Fruit fly (Drosophila melanogaster) whole organism, adult: ENCODE results near the gene ZnT63C.

ENCODE experiments used
- CG11617 ChIP-seq: fragments of 200-800 bp; sonication (Bioruptor generic); optimal IDR thresholded peaks from 2 replicates; lab custom pipeline; 2017; ENCODE audit warnings: mild to moderate bottlenecking, missing biosample characterization, missing genetic modification reagents, missing genetic modification characterization
- CG12768 ChIP-seq: fragments of 200-800 bp; sonication (Bioruptor generic); optimal IDR thresholded peaks from 2 replicates; lab custom pipeline; 2017; ENCODE audit warnings: missing biosample characterization, missing genetic modification characterization, mild to moderate bottlenecking, moderate library complexity, missing genetic modification reagents
- CG14711 ChIP-seq: fragments of 200-800 bp; sonication (Bioruptor generic); optimal IDR thresholded peaks from 2 replicates; lab custom pipeline; 2018; ENCODE audit warnings: missing biosample characterization, mild to moderate bottlenecking, missing genetic modification characterization, moderate library complexity
- CG1620 ChIP-seq: fragments of 200-800 bp; sonication (Bioruptor generic); optimal IDR thresholded peaks from 2 replicates; lab custom pipeline; 2016; ENCODE audit warnings: missing biosample characterization, missing genetic modification characterization
- CG33017 ChIP-seq: fragments of 200-800 bp; sonication (Bioruptor generic); optimal IDR thresholded peaks from 2 replicates; lab custom pipeline; 2018; ENCODE audit warnings: missing biosample characterization, mild to moderate bottlenecking, missing genetic modification characterization, moderate library complexity
- CG5204 ChIP-seq: fragments of 200-800 bp; sonication (Bioruptor generic); optimal IDR thresholded peaks from 2 replicates; lab custom pipeline; 2016; ENCODE audit warnings: missing biosample characterization, missing genetic modification characterization
- CG7045 ChIP-seq: fragments of 200-800 bp; sonication (Bioruptor generic); optimal IDR thresholded peaks from 2 replicates; lab custom pipeline; 2017; ENCODE audit warnings: missing biosample characterization, mild to moderate bottlenecking, missing genetic modification characterization
- CG7101 ChIP-seq: fragments of 200-800 bp; sonication (Bioruptor generic); optimal IDR thresholded peaks from 2 replicates; lab custom pipeline; 2018; ENCODE audit warnings: missing biosample characterization, mild to moderate bottlenecking, missing genetic modification characterization, moderate library complexity
- Clk ChIP-seq: fragments of 200-800 bp; sonication (Bioruptor generic); optimal IDR thresholded peaks from 2 replicates; lab custom pipeline; 2017; ENCODE audit warnings: missing biosample characterization, missing genetic modification characterization
- Crg-1 ChIP-seq: fragments of 200-800 bp; sonication (Bioruptor generic); optimal IDR thresholded peaks from 2 replicates; lab custom pipeline; 2016; ENCODE audit warnings: missing biosample characterization, missing genetic modification characterization
- Hr96 ChIP-seq: fragments of 200-800 bp; sonication (Bioruptor generic); optimal IDR thresholded peaks from 2 replicates; lab custom pipeline; 2016; ENCODE audit warnings: missing biosample characterization, missing genetic modification characterization
- Mnt ChIP-seq: fragments of 200-800 bp; sonication (Bioruptor generic); optimal IDR thresholded peaks from 2 replicates; lab custom pipeline; 2016; ENCODE audit warnings: missing biosample characterization, mild to moderate bottlenecking, missing genetic modification characterization
- bab1 ChIP-seq: fragments of 200-800 bp; sonication (Bioruptor generic); optimal IDR thresholded peaks from 3 replicates; lab custom pipeline; 2019; ENCODE audit warnings: missing biosample characterization, mild to moderate bottlenecking, missing genetic modification characterization, moderate library complexity
- cic ChIP-seq: fragments of 200-800 bp; sonication (Bioruptor generic); optimal IDR thresholded peaks from 2 replicates; lab custom pipeline; 2017; ENCODE audit warnings: missing biosample characterization, mild to moderate bottlenecking, missing genetic modification characterization, moderate library complexity
- cnc ChIP-seq, 2 experiments: fragments of >200 bp; optimal IDR thresholded peaks; 2 replicates each; lab custom pipeline; 2017
- kay ChIP-seq: fragments of 200-800 bp; sonication (Bioruptor generic); peaks from one replicate; lab custom pipeline; 2016; ENCODE audit warnings: missing biosample characterization, missing genetic modification characterization, borderline replicate concordance
- ovo ChIP-seq: fragments of 200-800 bp; sonication (Bioruptor generic); optimal IDR thresholded peaks from 2 replicates; lab custom pipeline; 2016; ENCODE audit warnings: missing biosample characterization, missing genetic modification characterization
- pad ChIP-seq: fragments of 200-800 bp; sonication (Bioruptor generic); optimal IDR thresholded peaks from 3 replicates; lab custom pipeline; 2017; ENCODE audit warnings: missing biosample characterization, missing genetic modification characterization, mild to moderate bottlenecking, moderate library complexity, missing genetic modification reagents
- tj ChIP-seq: fragments of 200-800 bp; sonication (Bioruptor generic); optimal IDR thresholded peaks from 3 replicates; lab custom pipeline; 2017; ENCODE audit warnings: missing biosample characterization, mild to moderate bottlenecking, missing genetic modification characterization, moderate library complexity
- toe ChIP-seq: fragments of 200-800 bp; sonication (Bioruptor generic); optimal IDR thresholded peaks from 2 replicates; lab custom pipeline; 2016; ENCODE audit warnings: missing biosample characterization, missing genetic modification characterization

ZnT63C gene

dm6 chr3L:3266306-3266705 is 37.2 kb upstream of the ZnT63C start:
- no peak for TF ChIP-seq bab1
- TF ChIP-seq Hr96 = no peak
- no peak for TF ChIP-seq Clk (GFP tag; lab: Kevin White, UChicago)
- TF ChIP-seq Crg-1 (GFP tag; lab: Kevin White, UChicago) = no peak
- TF ChIP-seq CG12768 (GFP tag; lab: Kevin White, UChicago) = no peak
- TF ChIP-seq CG1620 (GFP tag; lab: Kevin White, UChicago) = no peak
- no peak for TF ChIP-seq CG5204
- no peak for TF ChIP-seq toe
- TF ChIP-seq Mnt (GFP tag; lab: Kevin White, UChicago) = no peak

dm6 chr3L:3268161-3268560 is 35.3 kb upstream of the ZnT63C start, which contains the start of gene CG34265:
CG34265 (plus strand) TSS chr3L:3268461.
- TF ChIP-seq CG7101 (tag; lab: Kevin White, UChicago) (no peak), cic (no peak), kay (GFP tag; lab: Kevin White, UChicago) (no peak), CG11617 (no peak), CG7045 (GFP tag; lab: Kevin White, UChicago) (no peak), Hr96 (no peak), CG33017 (no peak), CG5204 (no peak), CG12768 (GFP tag; lab: Kevin White, UChicago) (no peak)

- no peak for TF ChIP-seq CG7045 (GFP tag; lab: Kevin White, UChicago)
- no peak for TF ChIP-seq Crg-1 (GFP tag; lab: Kevin White, UChicago)
- TF ChIP-seq Clk (GFP tag; lab: Kevin White, UChicago) = no peak
- no peak for TF ChIP-seq CG14711
Observed at dm6 chr3L:3270736-3271135, 32.8 kb upstream of the ZnT63C start, which contains the start of gene CG14960. CG14960 (plus strand) TSS chr3L:3271036.

- TF ChIP-seq kay (GFP tag; lab: Kevin White, UChicago) = no peak
- no peak for TF ChIP-seq pad (GFP tag; lab: Kevin White, UChicago)
- no peak for TF ChIP-seq Crg-1 (GFP tag; lab: Kevin White, UChicago)
- TF ChIP-seq Clk (GFP tag; lab: Kevin White, UChicago) = no peak
- no peak for TF ChIP-seq toe
- TF ChIP-seq tj (GFP tag; lab: Kevin White, UChicago) = no peak
- no peak for TF ChIP-seq cnc (optimal IDR thresholded peaks at IDR 0.05; lab: Kevin White, UChicago)
- TF ChIP-seq cic = no peak
- TF ChIP-seq ovo (GFP tag; lab: Kevin White, UChicago) = no peak
- TF ChIP-seq CG12768 (GFP tag; lab: Kevin White, UChicago) = no peak
- TF ChIP-seq CG7045 (GFP tag; lab: Kevin White, UChicago) = no peak
- TF ChIP-seq CG1620 (GFP tag; lab: Kevin White, UChicago) = no peak
- TF ChIP-seq Mnt (GFP tag; lab: Kevin White, UChicago) = no peak
- no peak for TF ChIP-seq CG33017
- no peak for TF ChIP-seq CG14711
- TF ChIP-seq CG7101 (tag; lab: Kevin White, UChicago) = no peak
- no peak for TF ChIP-seq Hr96
- TF ChIP-seq CG11617 = no peak
- TF ChIP-seq bab1 = no peak
Observed at dm6 chr3L:3274463-3275177, 28.9 kb upstream of the ZnT63C start.

dm6 chr3L:3276930-3277329 is 26.6 kb upstream of the ZnT63C start:
- TF ChIP-seq pad (GFP tag; lab: Kevin White, UChicago) = no peak

dm6 chr3L:3279930-3280329 is 23.6 kb upstream of the ZnT63C start, which contains the start of gene CG12017:
CG12017 (plus strand) TSS chr3L:3280239.
- no peak for TF ChIP-seq CG14711
- TF ChIP-seq CG1620 (GFP tag; lab: Kevin White, UChicago) = no peak
- no peak for TF ChIP-seq CG11617
- TF ChIP-seq CG7045 (GFP tag; lab: Kevin White, UChicago) = no peak
- TF ChIP-seq CG33017 = no peak
- TF ChIP-seq Crg-1 (GFP tag; lab: Kevin White, UChicago) = no peak
- no peak for TF ChIP-seq Mnt (GFP tag; lab: Kevin White, UChicago)
- no peak for TF ChIP-seq pad (GFP tag; lab: Kevin White, UChicago)
- no peak for TF ChIP-seq cnc (optimal IDR thresholded peaks at IDR 0.05; lab: Kevin White, UChicago)
- TF ChIP-seq CG5204 = no peak
- TF ChIP-seq kay (GFP tag; lab: Kevin White, UChicago) = no peak
- TF ChIP-seq toe = no peak
- TF ChIP-seq tj (GFP tag; lab: Kevin White, UChicago) = no peak
- TF ChIP-seq CG7101 (tag; lab: Kevin White, UChicago) = no peak
- no peak for TF ChIP-seq CG12768 (GFP tag; lab: Kevin White, UChicago)
- TF ChIP-seq cic = no peak
- no peak for TF ChIP-seq Clk (GFP tag; lab: Kevin White, UChicago)
- no peak for TF ChIP-seq Hr96
- no peak for TF ChIP-seq bab1

dm6 chr3L:3283264-3283663 is 20.2 kb upstream of the ZnT63C start:
- TF ChIP-seq Mnt (GFP tag; lab: Kevin White, UChicago) (no peak), pad (GFP tag; lab: Kevin White, UChicago) (no peak), CG1620 (GFP tag; lab: Kevin White, UChicago) (no peak), CG11617 (no peak), ovo (GFP tag; lab: Kevin White, UChicago) (no peak), CG33017 (no peak), tj (GFP tag; lab: Kevin White, UChicago) (no peak), Hr96 (no peak)
